Fruit fly (Drosophila melanogaster) S2 (cell line): Measurements from ENCODE around the gene CG2955.

Experiments used
- CG8478 ChIP-seq: fragments of >200 bp; optimal IDR thresholded peaks from 2 replicates; lab custom pipeline; 2018
- CTCF ChIP-seq, 2 experiments: fragments of >200 bp; optimal IDR thresholded peaks; 2 replicates each; lab custom pipeline; 2018

Gene CG2955

DNA sequence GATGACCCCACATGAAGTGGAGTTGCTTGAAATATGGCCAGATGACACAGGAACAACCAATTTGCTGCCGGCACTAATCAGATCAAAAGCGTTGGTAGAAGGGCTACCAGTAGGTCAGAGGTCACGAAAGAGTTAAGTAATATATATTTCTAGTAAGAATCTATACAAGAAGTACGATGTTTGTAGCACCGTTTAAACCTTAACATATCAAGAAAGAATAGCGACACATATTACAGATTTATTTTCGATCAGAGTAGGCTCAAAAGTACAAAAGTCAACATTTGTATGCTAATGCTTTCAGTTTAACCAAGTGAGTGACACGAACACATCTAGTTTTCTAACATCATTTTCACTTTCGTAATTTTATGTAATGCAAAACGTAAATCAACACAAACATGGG, at the start of gene CG2955:
Gene CG2955 (plus strand): TSS at position 301 of the 400 bp plus-strand sequence.
- TF ChIP-seq CTCF (optimal IDR thresholded peaks at IDR 0.05; lab: Kevin White, UChicago) (no peak), CG8478 (lab: Kevin White, UChicago) (no peak)

DNA sequence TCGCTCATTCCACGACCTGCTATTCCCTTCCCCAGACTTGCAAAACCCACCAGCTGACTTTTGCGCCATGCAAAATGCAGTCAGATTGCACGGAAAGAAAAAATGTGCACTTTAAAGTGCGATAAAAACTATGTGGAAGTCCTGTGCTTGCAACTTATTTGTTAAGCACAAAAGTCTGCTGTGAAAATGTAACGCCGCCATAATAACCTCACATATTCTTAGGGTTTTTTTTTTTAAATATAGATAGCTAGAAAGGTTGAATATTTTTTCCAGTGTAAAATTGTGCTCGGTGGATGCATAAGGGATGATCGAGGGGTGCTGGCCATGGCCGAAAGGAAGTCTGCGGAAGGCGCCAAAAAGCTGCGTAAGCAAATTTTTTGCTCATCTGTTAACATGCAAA, 38.9 kb upstream of the CG2955 start:
- no peak for TF ChIP-seq CTCF (optimal IDR thresholded peaks at IDR 0.05; lab: Kevin White, UChicago)
- TF ChIP-seq CG8478 (lab: Kevin White, UChicago) = no peak

DNA sequence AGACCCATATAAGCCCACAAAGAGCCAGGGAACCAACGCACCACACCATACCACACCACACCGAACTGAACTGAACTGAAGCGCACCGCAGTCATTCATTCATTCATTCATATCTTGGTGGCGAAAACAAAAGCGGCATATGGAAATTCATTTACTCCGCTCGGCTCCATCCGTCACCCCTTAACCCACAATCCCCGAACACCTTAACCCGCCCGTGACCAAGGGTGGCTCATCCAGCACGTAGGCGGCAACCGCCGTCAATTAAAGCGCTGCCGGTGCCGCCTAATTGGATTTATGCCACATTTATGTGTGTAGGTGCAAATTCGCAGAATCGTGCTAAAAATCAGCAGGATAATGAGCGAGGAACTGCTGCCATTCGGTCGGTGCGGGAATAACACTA, 32.4 kb upstream of the CG2955 start:
- no peak for TF ChIP-seq CTCF (optimal IDR thresholded peaks at IDR 0.05; lab: Kevin White, UChicago)
- TF ChIP-seq CG8478 (lab: Kevin White, UChicago) = no peak

DNA sequence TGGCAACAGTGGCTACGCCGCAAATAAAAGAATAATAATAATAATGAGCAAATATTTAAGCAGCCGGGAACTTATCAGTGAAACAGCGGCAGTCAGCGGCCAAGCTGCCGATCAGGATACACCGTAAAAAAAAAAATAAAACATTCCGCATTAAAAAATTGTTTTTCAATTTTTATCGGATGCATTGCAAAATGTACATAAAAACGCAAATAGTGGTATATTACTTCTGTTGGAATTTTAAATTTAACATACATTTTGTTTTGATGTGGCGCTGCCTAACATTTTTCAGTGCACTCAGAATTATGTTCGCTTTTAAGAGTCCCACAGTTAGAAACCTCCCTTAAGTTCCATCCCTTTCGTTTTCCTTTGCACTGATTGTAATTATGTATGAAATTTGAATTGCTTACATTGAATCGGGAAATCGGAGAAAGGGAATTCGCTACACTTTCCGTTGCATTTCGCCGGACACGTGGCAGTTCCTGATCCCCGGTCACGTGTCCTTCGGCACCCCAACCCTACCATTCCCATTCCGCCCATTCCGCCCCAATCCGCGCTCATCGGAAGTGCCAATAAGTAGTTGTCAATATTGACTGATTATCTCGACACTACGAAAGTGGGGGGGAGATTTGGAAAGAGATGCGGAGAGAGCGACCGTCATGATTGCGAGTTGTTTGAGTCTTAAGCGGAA, 30.0 kb upstream of the CG2955 start:
- TF ChIP-seq CTCF (optimal IDR thresholded peaks at IDR 0.05; lab: Kevin White, UChicago) = no peak
- no peak for TF ChIP-seq CG8478 (lab: Kevin White, UChicago)

DNA sequence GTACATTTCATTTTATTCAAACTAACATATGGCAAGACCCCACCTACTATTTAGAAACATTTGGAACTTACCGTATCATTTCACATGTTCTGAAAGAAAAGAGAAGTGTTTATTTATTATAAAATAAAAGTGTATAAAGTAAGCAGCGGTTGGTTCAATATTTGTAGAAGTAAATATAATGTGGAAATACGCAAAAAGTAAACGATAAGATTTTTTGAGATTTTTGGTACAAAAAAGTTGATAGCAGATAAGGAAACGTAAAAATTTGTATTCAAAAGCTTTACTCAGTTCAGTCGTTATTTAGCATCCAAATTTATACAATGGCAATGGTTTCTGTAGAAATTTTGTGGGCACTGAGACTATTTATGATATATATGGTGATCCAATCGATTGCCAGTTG, 29.0 kb upstream of the CG2955 start, which contains the start of gene Sr-CIII:
Gene Sr-CIII (plus strand): TSS at position 301 of the 400 bp plus-strand sequence.
- TF ChIP-seq CTCF (optimal IDR thresholded peaks at IDR 0.05; lab: Kevin White, UChicago) = no peak
- no peak for TF ChIP-seq CG8478 (lab: Kevin White, UChicago)

dm6 chr2L:4121402-4121801, 27.7 kb upstream of the CG2955 start, which contains the start of gene Sr-CI:
Sr-CI (plus strand) TSS chr2L:4121702.
- no peak for TF ChIP-seq CG8478 (lab: Kevin White, UChicago)
- TF ChIP-seq CTCF (optimal IDR thresholded peaks at IDR 0.05; lab: Kevin White, UChicago) = no peak

DNA sequence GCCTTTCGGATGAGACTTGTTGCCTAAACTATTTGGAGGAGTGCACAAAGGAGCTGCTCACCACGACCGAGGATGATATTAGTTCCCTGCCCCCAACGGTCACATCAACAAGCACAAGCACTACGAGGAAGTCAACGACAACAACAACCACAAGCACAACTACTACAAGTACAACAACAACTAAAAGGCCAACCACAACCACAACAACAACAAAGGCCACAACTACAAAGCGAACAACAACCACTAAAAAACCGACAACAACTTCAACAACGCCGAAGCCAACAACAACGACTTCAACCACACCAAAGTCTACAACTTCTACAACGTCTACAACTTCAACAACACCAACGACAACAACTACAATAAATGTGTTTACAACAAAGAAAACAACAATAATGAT, 26.0 kb upstream of the CG2955 start:
- TF ChIP-seq CTCF (optimal IDR thresholded peaks at IDR 0.05; lab: Kevin White, UChicago) (no peak), CG8478 (lab: Kevin White, UChicago) (no peak)

DNA sequence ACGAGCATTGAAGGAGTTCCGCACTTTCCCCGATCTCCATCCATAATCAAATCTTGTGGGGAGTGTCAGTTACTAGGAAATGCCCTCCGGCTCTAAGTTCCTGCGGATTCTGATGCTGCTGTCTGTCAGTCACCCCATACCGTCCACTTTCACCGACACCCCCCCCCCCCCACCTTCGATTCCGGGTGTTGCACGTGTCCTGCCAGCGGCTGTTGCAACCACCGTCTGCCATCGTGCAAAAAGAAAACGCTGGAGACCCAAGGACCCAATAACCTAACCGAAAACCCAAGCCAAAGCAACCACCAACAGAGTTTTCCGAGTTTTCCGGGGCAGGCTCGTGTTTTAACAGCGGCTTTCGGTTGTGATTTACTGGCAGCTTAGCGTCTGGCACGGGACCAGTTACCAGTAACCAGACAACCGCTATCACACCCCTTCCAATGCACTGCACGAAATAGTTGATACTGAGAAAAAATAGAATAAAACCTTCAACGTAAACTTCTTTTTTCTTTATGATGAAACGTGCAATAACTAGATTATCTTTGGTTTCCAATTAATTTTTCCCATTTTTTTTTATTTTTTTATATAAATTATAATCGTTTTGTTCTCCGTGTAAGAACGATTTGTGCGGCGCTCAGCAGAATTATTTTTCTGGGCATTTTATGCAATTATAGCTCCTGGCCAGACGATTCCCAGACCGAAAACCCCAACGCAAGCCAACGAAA, 24.3 kb upstream of the CG2955 start:
- no peak for TF ChIP-seq CTCF (optimal IDR thresholded peaks at IDR 0.05; lab: Kevin White, UChicago)
- TF ChIP-seq CG8478 (lab: Kevin White, UChicago) = no peak

dm6 chr2L:4128859-4129258, 20.2 kb upstream of the CG2955 start:
- no peak for TF ChIP-seq CTCF (optimal IDR thresholded peaks at IDR 0.05; lab: Kevin White, UChicago)
- TF ChIP-seq CG8478 (lab: Kevin White, UChicago) = no peak

DNA sequence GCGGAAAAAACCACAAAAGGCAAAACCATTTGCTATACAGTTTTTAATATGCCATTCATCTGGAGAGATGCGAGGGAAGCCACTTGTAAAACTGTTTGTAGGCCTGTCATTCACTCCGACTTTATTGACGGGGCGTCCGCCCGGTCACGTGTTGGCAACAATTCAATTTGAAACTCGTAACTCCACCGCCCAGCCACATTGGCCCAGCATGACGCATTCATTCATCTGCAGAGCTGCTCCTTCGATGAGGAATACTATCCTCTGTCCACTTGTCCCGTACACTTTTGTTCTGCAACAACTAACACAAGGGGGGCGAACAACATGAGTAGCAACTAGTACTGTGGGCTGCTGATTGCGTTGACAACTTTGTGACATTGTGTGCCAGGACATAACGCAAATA, 16.8 kb upstream of the CG2955 start:
- TF ChIP-seq CTCF (optimal IDR thresholded peaks at IDR 0.05; lab: Kevin White, UChicago) (no peak), CG8478 (lab: Kevin White, UChicago) (no peak)

dm6 chr2L:4133078-4133477, 16.0 kb upstream of the CG2955 start:
- TF ChIP-seq CG8478 (lab: Kevin White, UChicago) (no peak), CTCF (optimal IDR thresholded peaks at IDR 0.05; lab: Kevin White, UChicago) (no peak)

DNA sequence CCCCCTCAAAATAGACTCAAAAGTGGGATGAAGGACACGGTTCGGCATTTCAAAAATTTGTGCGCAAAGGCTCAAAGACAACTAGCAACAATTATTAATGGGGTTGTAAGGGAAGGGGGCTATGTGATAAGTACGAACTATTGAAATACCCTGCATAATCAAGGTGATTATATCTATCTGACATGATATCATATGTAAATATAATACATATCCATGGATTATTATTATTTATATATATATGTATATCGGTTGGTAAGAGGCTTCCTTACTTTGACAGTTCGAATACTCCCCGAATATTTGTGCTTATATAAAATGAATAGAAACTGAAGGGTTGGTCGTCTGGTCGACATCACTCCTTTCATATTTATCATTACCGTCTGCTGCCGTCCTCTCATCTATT, 15.1 kb upstream of the CG2955 start:
- TF ChIP-seq CTCF (optimal IDR thresholded peaks at IDR 0.05; lab: Kevin White, UChicago) (no peak), CG8478 (lab: Kevin White, UChicago) (no peak)

dm6 chr2L:4146317-4146716, 2.8 kb upstream of the CG2955 start:
- TF ChIP-seq CTCF (optimal IDR thresholded peaks at IDR 0.05; lab: Kevin White, UChicago) (no peak), CG8478 (lab: Kevin White, UChicago) (no peak)

- TF ChIP-seq CTCF (optimal IDR thresholded peaks at IDR 0.05; lab: Kevin White, UChicago) = no peak
- no peak for TF ChIP-seq CG8478 (lab: Kevin White, UChicago)
Measured at dm6 chr2L:4166034-4166433, 17.0 kb downstream of the CG2955 start, which contains the start of gene Or24a. Or24a (minus strand) TSS chr2L:4166134.

- TF ChIP-seq CTCF (optimal IDR thresholded peaks at IDR 0.05; lab: Kevin White, UChicago) = no peak
- TF ChIP-seq CG8478 (lab: Kevin White, UChicago) = no peak
Measured at dm6 chr2L:4179386-4179785, 30.3 kb downstream of the CG2955 start.
